Fruit fly (Drosophila melanogaster) whole organism, prepupa: ENCODE data around the gene CG14537.

Experiments
- Blimp-1 ChIP-seq: fragments of 200-800 bp; sonication (Bioruptor generic); optimal IDR thresholded peaks from 3 replicates; lab custom pipeline; 2017; ENCODE audit warnings: missing biosample characterization, missing genetic modification characterization, mild to moderate bottlenecking, moderate library complexity, missing genetic modification reagents
- CG10631 ChIP-seq: fragments of 200-800 bp; sonication (Bioruptor generic); optimal IDR thresholded peaks from 2 replicates; lab custom pipeline; 2016; ENCODE audit warnings: missing biosample characterization, missing genetic modification characterization
- CG10669 ChIP-seq: fragments of 200-800 bp; sonication (Bioruptor generic); optimal IDR thresholded peaks from 3 replicates; lab custom pipeline; 2018; ENCODE audit warnings: missing biosample characterization, mild to moderate bottlenecking, missing genetic modification characterization, moderate library complexity
- CG11294 ChIP-seq: fragments of 200-800 bp; sonication (Bioruptor generic); IDR thresholded peaks from 2 replicates; pipeline ENCODE4 v1.3.6; 2022; ENCODE audit warnings: missing biosample characterization, missing genetic modification characterization
- CG11762 ChIP-seq: fragments of 200-800 bp; sonication (Bioruptor generic); optimal IDR thresholded peaks from 3 replicates; lab custom pipeline; 2016; ENCODE audit warnings: missing biosample characterization, missing genetic modification characterization; ENCODE audit not compliant: insufficient read depth
- CG15336 ChIP-seq: fragments of 200-800 bp; sonication (Bioruptor generic); IDR thresholded peaks from 2 replicates; pipeline ENCODE4 v1.3.6; 2022; ENCODE audit warnings: missing biosample characterization, missing genetic modification characterization
- CG1621 ChIP-seq: fragments of 200-800 bp; sonication (Bioruptor generic); optimal IDR thresholded peaks from 3 replicates; lab custom pipeline; 2018; ENCODE audit warnings: missing biosample characterization, mild to moderate bottlenecking, missing genetic modification characterization
- CG16779 ChIP-seq: fragments of 200-800 bp; sonication (Bioruptor generic); optimal IDR thresholded peaks from 3 replicates; lab custom pipeline; 2017; ENCODE audit warnings: missing biosample characterization, mild to moderate bottlenecking, missing genetic modification characterization
- CG3032 ChIP-seq: fragments of 200-800 bp; optimal IDR thresholded peaks from 2 replicates; lab custom pipeline; 2019; ENCODE audit warnings: missing biosample characterization, mild to moderate bottlenecking, missing genetic modification characterization, moderate library complexity
- CG31627 ChIP-seq: fragments of 200-800 bp; sonication (Bioruptor generic); optimal IDR thresholded peaks from 3 replicates; lab custom pipeline; 2016; ENCODE audit warnings: missing biosample characterization, missing genetic modification characterization
- CG6792 ChIP-seq: fragments of 200-800 bp; sonication (Bioruptor generic); optimal IDR thresholded peaks from 3 replicates; lab custom pipeline; 2016; ENCODE audit warnings: missing biosample characterization, missing genetic modification characterization
- CG6808 ChIP-seq: fragments of 200-800 bp; sonication (Bioruptor generic); optimal IDR thresholded peaks from 3 replicates; lab custom pipeline; 2017; ENCODE audit warnings: missing biosample characterization, missing genetic modification characterization, mild to moderate bottlenecking, moderate library complexity, missing genetic modification reagents
- CG6854 ChIP-seq: fragments of 200-800 bp; sonication (Bioruptor generic); optimal IDR thresholded peaks from 2 replicates; lab custom pipeline; 2017; ENCODE audit warnings: missing biosample characterization, mild to moderate bottlenecking, missing genetic modification characterization
- CG7368 ChIP-seq: fragments of 200-800 bp; sonication (Bioruptor generic); optimal IDR thresholded peaks from 3 replicates; lab custom pipeline; 2016; ENCODE audit warnings: missing biosample characterization, missing genetic modification characterization
- CG8119 ChIP-seq: fragments of 200-800 bp; sonication (Bioruptor generic); IDR thresholded peaks from 3 replicates; pipeline ENCODE4 v1.3.6; 2022; ENCODE audit warnings: missing biosample characterization, missing genetic modification characterization
- CG8319 ChIP-seq: fragments of 200-800 bp; sonication (Bioruptor generic); optimal IDR thresholded peaks from 3 replicates; lab custom pipeline; 2016; ENCODE audit warnings: missing biosample characterization, missing genetic modification characterization
- CG8632 ChIP-seq: fragments of 200-800 bp; sonication (Bioruptor generic); optimal IDR thresholded peaks from 3 replicates; lab custom pipeline; 2016; ENCODE audit warnings: missing biosample characterization, missing genetic modification characterization
- Eip78C ChIP-seq: fragments of 200-800 bp; sonication (Bioruptor generic); peaks from one replicate; lab custom pipeline; 2016; ENCODE audit warnings: missing biosample characterization, missing genetic modification characterization
- Eip93F ChIP-seq: fragments of 200-800 bp; sonication (Bioruptor generic); optimal IDR thresholded peaks from 2 replicates; lab custom pipeline; 2016; ENCODE audit warnings: missing biosample characterization, mild to moderate bottlenecking, missing genetic modification characterization
- Gug ChIP-seq: fragments of 200-800 bp; sonication (Bioruptor generic); IDR thresholded peaks from 2 replicates; pipeline ENCODE4 v1.3.6; 2022; ENCODE audit warnings: missing biosample characterization, missing genetic modification characterization
- Hr38 ChIP-seq: sonication (Bioruptor generic); optimal IDR thresholded peaks from 2 replicates; lab custom pipeline; 2016; ENCODE audit warnings: missing biosample characterization, missing genetic modification characterization
- Hr39 ChIP-seq: fragments of 200-800 bp; sonication (Bioruptor generic); optimal IDR thresholded peaks from 2 replicates; lab custom pipeline; 2016; ENCODE audit warnings: missing biosample characterization, missing genetic modification characterization
- Lpt ChIP-seq: fragments of 200-800 bp; sonication (Bioruptor generic); optimal IDR thresholded peaks from 3 replicates; lab custom pipeline; 2016; ENCODE audit warnings: missing biosample characterization, missing genetic modification characterization
- OdsH ChIP-seq: fragments of 200-800 bp; sonication (Bioruptor generic); optimal IDR thresholded peaks from 3 replicates; lab custom pipeline; 2016; ENCODE audit warnings: missing biosample characterization, missing genetic modification characterization
- Sox14 ChIP-seq: fragments of 200-800 bp; sonication (Bioruptor generic); optimal IDR thresholded peaks from 3 replicates; lab custom pipeline; 2016; ENCODE audit warnings: missing biosample characterization, missing genetic modification characterization
- achi ChIP-seq: fragments of 200-800 bp; sonication (Bioruptor generic); optimal IDR thresholded peaks from 3 replicates; lab custom pipeline; 2016; ENCODE audit warnings: missing biosample characterization, missing genetic modification characterization
- acj6 ChIP-seq: fragments of 200-800 bp; sonication (Bioruptor generic); optimal IDR thresholded peaks from 3 replicates; lab custom pipeline; 2016; ENCODE audit warnings: missing biosample characterization, missing genetic modification characterization
- cyc ChIP-seq: fragments of 200-800 bp; sonication (Bioruptor generic); optimal IDR thresholded peaks from 3 replicates; lab custom pipeline; 2016; ENCODE audit warnings: missing biosample characterization, missing genetic modification characterization
- dsx ChIP-seq: fragments of 200-800 bp; optimal IDR thresholded peaks from 3 replicates; lab custom pipeline; 2019; ENCODE audit warnings: missing biosample characterization, mild to moderate bottlenecking, missing genetic modification characterization, moderate library complexity; ENCODE audit not compliant: poor library complexity, severe bottlenecking
- eg ChIP-seq: fragments of 200-800 bp; sonication (Bioruptor generic); IDR thresholded peaks from 3 replicates; pipeline ENCODE4 v1.3.6; 2022; ENCODE audit warnings: missing biosample characterization, missing genetic modification characterization
- esn ChIP-seq: fragments of 200-800 bp; sonication (Bioruptor generic); optimal IDR thresholded peaks from 2 replicates; lab custom pipeline; 2016; ENCODE audit warnings: missing biosample characterization, mild to moderate bottlenecking, missing genetic modification characterization, moderate library complexity
- fd85E ChIP-seq: fragments of 200-800 bp; sonication (Bioruptor generic); optimal IDR thresholded peaks from 3 replicates; lab custom pipeline; 2016; ENCODE audit warnings: missing biosample characterization, missing genetic modification characterization
- fkh ChIP-seq: fragments of 200-800 bp; sonication (Bioruptor generic); optimal IDR thresholded peaks from 3 replicates; lab custom pipeline; 2017; ENCODE audit warnings: missing biosample characterization, mild to moderate bottlenecking, missing genetic modification characterization, moderate library complexity
- lz ChIP-seq: fragments of 200-800 bp; sonication (Bioruptor generic); optimal IDR thresholded peaks from 3 replicates; lab custom pipeline; 2016; ENCODE audit warnings: missing biosample characterization, missing genetic modification characterization
- pdm3 ChIP-seq: fragments of 200-800 bp; sonication (Bioruptor generic); optimal IDR thresholded peaks from 3 replicates; lab custom pipeline; 2016; ENCODE audit warnings: missing biosample characterization, missing genetic modification characterization
- spab ChIP-seq: fragments of 200-800 bp; sonication (Bioruptor generic); optimal IDR thresholded peaks from 2 replicates; lab custom pipeline; 2017; ENCODE audit warnings: missing biosample characterization, mild to moderate bottlenecking, missing genetic modification characterization, missing genetic modification reagents
- ss ChIP-seq, 2 experiments: fragments of 200-800 bp; sonication (Bioruptor generic); optimal IDR thresholded peaks; 2 replicates in 1 of 2; 3 replicates in 1 of 2; lab custom pipeline; 2017 to 2018; ENCODE audit warnings: mild to moderate bottlenecking in 2 of 2, missing biosample characterization in 2 of 2, missing genetic modification characterization in 2 of 2, moderate library complexity in 1 of 2
- svp ChIP-seq: fragments of 200-800 bp; sonication (Bioruptor generic); peaks from one replicate; lab custom pipeline; 2016; ENCODE audit warnings: missing biosample characterization, missing genetic modification characterization
- topi ChIP-seq: fragments of 200-800 bp; sonication (Bioruptor generic); optimal IDR thresholded peaks from 3 replicates; lab custom pipeline; 2016; ENCODE audit warnings: missing biosample characterization, missing genetic modification characterization
- vri ChIP-seq: fragments of 200-800 bp; sonication (Bioruptor generic); optimal IDR thresholded peaks from 3 replicates; lab custom pipeline; 2016; ENCODE audit warnings: missing biosample characterization, mild to moderate bottlenecking, missing genetic modification characterization

CG14537 gene

dm6 chr2L:7808886-7809698 lies 31.2 kb upstream of the CG14537 start:
- TF ChIP-seq CG10631 (GFP tag; lab: Kevin White, UChicago) (no peak), CG3032 (tag; lab: Kevin White, UChicago) (no peak), CG6808 (GFP tag; lab: Kevin White, UChicago) (no peak), CG7368 (GFP tag; lab: Kevin White, UChicago) (no peak), CG6792 (GFP tag; lab: Kevin White, UChicago) (no peak), achi (GFP tag; lab: Kevin White, UChicago) (no peak), fd85E (GFP tag; lab: Kevin White, UChicago) (no peak), Hr38 (GFP tag; lab: Kevin White, UChicago) (no peak), dsx (peak; percentile 45), CG8632 (GFP tag; lab: Kevin White, UChicago) (no peak), acj6 (GFP tag; lab: Kevin White, UChicago) (no peak), CG8319 (no peak), CG11294 (GFP tag; lab: Robert Waterston, UW) (peak; percentile 12; the same call in 1 of the 2 replicates), Lpt (GFP tag; lab: Kevin White, UChicago) (no peak), vri (no peak), CG10669 (GFP tag; lab: Kevin White, UChicago) (no peak), Blimp-1 (GFP tag; lab: Kevin White, UChicago) (no peak), ss (GFP tag; optimal IDR thresholded peaks at IDR 0.05; lab: Kevin White, UChicago) (peak in 1 of 2 experiments; percentile 47), Eip93F (GFP tag; lab: Kevin White, UChicago) (no peak), CG31627 (GFP tag; lab: Kevin White, UChicago) (no peak), OdsH (GFP tag; lab: Kevin White, UChicago) (no peak), CG16779 (tag; lab: Kevin White, UChicago) (peak; percentile 12)

- TF ChIP-seq esn (GFP tag; lab: Kevin White, UChicago) (peak; percentile 3), CG8119 (GFP tag; lab: Robert Waterston, UW) (peak; percentile 38; the same call in 2 of the 3 replicates), topi (GFP tag; lab: Kevin White, UChicago) (peak; percentile 18), Gug (peak; percentile 20; the same call in 1 of the 2 replicates), svp (GFP tag; lab: Kevin White, UChicago) (no peak), dsx (no peak), Eip78C (peak; percentile 73), pdm3 (no peak), fkh (peak; percentile 93), eg (GFP tag; lab: Robert Waterston, UW) (peak; percentile 44; the same call in 2 of the 3 replicates), CG11762 (GFP tag; lab: Kevin White, UChicago) (no peak), spab (GFP tag; lab: Kevin White, UChicago) (no peak), Blimp-1 (GFP tag; lab: Kevin White, UChicago) (no peak), CG6854 (GFP tag; lab: Kevin White, UChicago) (peak; percentile 71), cyc (GFP tag; lab: Kevin White, UChicago) (no peak), vri (peak; percentile 76), achi (GFP tag; lab: Kevin White, UChicago) (no peak), CG15336 (peak; percentile 34; the same call in 1 of the 2 replicates), Hr39 (GFP tag; lab: Kevin White, UChicago) (no peak), lz (GFP tag; lab: Kevin White, UChicago) (peak; percentile 2), ss (GFP tag; optimal IDR thresholded peaks at IDR 0.05; lab: Kevin White, UChicago) (peak in 1 of 2 experiments; percentile 48), Sox14 (GFP tag; lab: Kevin White, UChicago) (peak; percentile 35), CG3032 (tag; lab: Kevin White, UChicago) (peak; percentile 11), CG1621 (peak; percentile 39), Lpt (GFP tag; lab: Kevin White, UChicago) (peak; percentile 38)
- TF ChIP-seq, all 60 proteins: peak for 16
Observed at dm6 chr2L:7809699-7810088, 30.6 kb upstream of the CG14537 start.
